Fruit fly (Drosophila melanogaster) whole organism: Measurements from ENCODE around the gene lark.

Experiments
- CG8478 ChIP-seq: fragments of >200 bp; optimal IDR thresholded peaks from 2 replicates; lab custom pipeline; 2018; ENCODE audit warnings: inconsistent platforms
- Dll ChIP-seq: fragments of >200 bp; optimal IDR thresholded peaks from 2 replicates; lab custom pipeline; 2017
- EcR ChIP-seq, 2 experiments: fragments of >200 bp; optimal IDR thresholded peaks; 2 replicates each; lab custom pipeline; 2017; ENCODE audit warnings: missing biosample characterization in 2 of 2, missing genetic modification characterization in 2 of 2, missing genetic modification reagents in 2 of 2
- pan ChIP-seq: fragments of >200 bp; optimal IDR thresholded peaks from 2 replicates; lab custom pipeline; 2017
- psq ChIP-seq: fragments of >200 bp; optimal IDR thresholded peaks from 2 replicates; lab custom pipeline; 2017
- usp ChIP-seq: fragments of >200 bp; optimal IDR thresholded peaks from 2 replicates; lab custom pipeline; 2017; ENCODE audit warnings: missing biosample characterization, missing genetic modification characterization, mixed read lengths

lark gene

dm6 chr3L:7339216-7339742 is at the start of gene lark, which contains the start of gene eco:
TSS of gene lark (plus strand) at chr3L:7339266.
TSS of gene eco (minus strand) at chr3L:7339340.
- TF ChIP-seq CG8478 (lab: Kevin White, UChicago) (no peak), EcR (GFP tag; optimal IDR thresholded peaks at IDR 0.05; lab: Kevin White, UChicago) (no peak), Dll (lab: Kevin White, UChicago) (no peak)

- no peak for TF ChIP-seq CG8478 (lab: Kevin White, UChicago)
- no peak for TF ChIP-seq Dll (lab: Kevin White, UChicago)
- TF ChIP-seq psq (lab: Kevin White, UChicago), result no peak
Measured at dm6 chr3L:7300660-7301059, 38.4 kb upstream of the lark start.

dm6 chr3L:7312754-7313153 is 26.3 kb upstream of the lark start, which contains the start of gene unc-13-4A:
TSS of gene unc-13-4A (minus strand) at chr3L:7312896.
- no peak for TF ChIP-seq psq (lab: Kevin White, UChicago)
- no peak for TF ChIP-seq usp (GFP tag; lab: Kevin White, UChicago)
- no peak for TF ChIP-seq EcR (GFP tag; optimal IDR thresholded peaks at IDR 0.05; lab: Kevin White, UChicago)
- TF ChIP-seq pan (lab: Kevin White, UChicago), result no peak
- TF ChIP-seq CG8478 (lab: Kevin White, UChicago), result no peak
- no peak for TF ChIP-seq Dll (lab: Kevin White, UChicago)

- no peak for TF ChIP-seq CG8478 (lab: Kevin White, UChicago)
- no peak for TF ChIP-seq psq (lab: Kevin White, UChicago)
- TF ChIP-seq usp (GFP tag; lab: Kevin White, UChicago), result no peak
- no peak for TF ChIP-seq Dll (lab: Kevin White, UChicago)
- TF ChIP-seq pan (lab: Kevin White, UChicago), result no peak
- no peak for TF ChIP-seq EcR (GFP tag; optimal IDR thresholded peaks at IDR 0.05; lab: Kevin White, UChicago)
Measured at dm6 chr3L:7313559-7314132, 25.4 kb upstream of the lark start.

- no peak for TF ChIP-seq usp (GFP tag; lab: Kevin White, UChicago)
- no peak for TF ChIP-seq pan (lab: Kevin White, UChicago)
- TF ChIP-seq EcR (GFP tag; optimal IDR thresholded peaks at IDR 0.05; lab: Kevin White, UChicago), result no peak
- TF ChIP-seq psq (lab: Kevin White, UChicago), result no peak
- no peak for TF ChIP-seq CG8478 (lab: Kevin White, UChicago)
- TF ChIP-seq Dll (lab: Kevin White, UChicago), result no peak
Measured at dm6 chr3L:7314133-7314532, 24.9 kb upstream of the lark start.

- TF ChIP-seq pan (lab: Kevin White, UChicago) (no peak), psq (lab: Kevin White, UChicago) (no peak), EcR (GFP tag; optimal IDR thresholded peaks at IDR 0.05; lab: Kevin White, UChicago) (no peak), CG8478 (lab: Kevin White, UChicago) (no peak), Dll (lab: Kevin White, UChicago) (no peak), usp (GFP tag; lab: Kevin White, UChicago) (no peak)
Measured at dm6 chr3L:7319768-7320167, 19.3 kb upstream of the lark start, which contains the start of gene CG8607. TSS of gene CG8607 (plus strand) at chr3L:7320068.

dm6 chr3L:7323348-7323747 is 15.7 kb upstream of the lark start, which contains the start of the genes RhoGEF4 and Rint1:
TSS of gene RhoGEF4 (minus strand) at chr3L:7323411.
TSS of gene Rint1 (plus strand) at chr3L:7323619.
- TF ChIP-seq Dll (lab: Kevin White, UChicago) (no peak), usp (GFP tag; lab: Kevin White, UChicago) (no peak), pan (lab: Kevin White, UChicago) (no peak), EcR (GFP tag; optimal IDR thresholded peaks at IDR 0.05; lab: Kevin White, UChicago) (no peak), psq (lab: Kevin White, UChicago) (no peak), CG8478 (lab: Kevin White, UChicago) (no peak)

- no peak for TF ChIP-seq EcR (GFP tag; optimal IDR thresholded peaks at IDR 0.05; lab: Kevin White, UChicago)
- no peak for TF ChIP-seq Dll (lab: Kevin White, UChicago)
- no peak for TF ChIP-seq usp (GFP tag; lab: Kevin White, UChicago)
- no peak for TF ChIP-seq pan (lab: Kevin White, UChicago)
- TF ChIP-seq psq (lab: Kevin White, UChicago), result no peak
- no peak for TF ChIP-seq CG8478 (lab: Kevin White, UChicago)
Measured at dm6 chr3L:7326676-7327075, 12.4 kb upstream of the lark start.

- TF ChIP-seq EcR (GFP tag; optimal IDR thresholded peaks at IDR 0.05; lab: Kevin White, UChicago) (no peak), CG8478 (lab: Kevin White, UChicago) (no peak)
Measured at dm6 chr3L:7328567-7329253, 10.4 kb upstream of the lark start, which contains the start of the genes mrva, CG42307 and mus312. TSS of gene mrva (minus strand) at chr3L:7328842. TSS of gene CG42307 (plus strand) at chr3L:7329132. TSS of gene mus312 (plus strand) at chr3L:7329132.

- TF ChIP-seq EcR (GFP tag; optimal IDR thresholded peaks at IDR 0.05; lab: Kevin White, UChicago), result no peak
- TF ChIP-seq Dll (lab: Kevin White, UChicago), result no peak
- no peak for TF ChIP-seq usp (GFP tag; lab: Kevin White, UChicago)
- TF ChIP-seq CG8478 (lab: Kevin White, UChicago), result no peak
- TF ChIP-seq pan (lab: Kevin White, UChicago), result no peak
- no peak for TF ChIP-seq psq (lab: Kevin White, UChicago)
Measured at dm6 chr3L:7334990-7335389, 4.1 kb upstream of the lark start, which contains the start of the genes wrm1 and wrm2. TSS of gene wrm1 (minus strand) at chr3L:7335226. TSS of gene wrm2 (minus strand) at chr3L:7335226.

- TF ChIP-seq usp (GFP tag; lab: Kevin White, UChicago) (no peak), psq (lab: Kevin White, UChicago) (no peak), EcR (GFP tag; optimal IDR thresholded peaks at IDR 0.05; lab: Kevin White, UChicago) (no peak), Dll (lab: Kevin White, UChicago) (no peak), CG8478 (lab: Kevin White, UChicago) (no peak), pan (lab: Kevin White, UChicago) (no peak)
Measured at dm6 chr3L:7338786-7339185, 280 bp upstream of the lark start.
